Fruit fly (Drosophila melanogaster) whole organism, embryonic: Measurements from ENCODE around the gene CG3505.

Experiments used
- ATbp ChIP-seq: fragments of 200-800 bp; sonication (Bioruptor generic); optimal IDR thresholded peaks from 2 replicates; lab custom pipeline; 2017; ENCODE audit warnings: missing biosample characterization, mild to moderate bottlenecking, missing genetic modification characterization, missing genetic modification reagents
- BtbVII ChIP-seq: fragments of 200-800 bp; sonication (Bioruptor generic); optimal IDR thresholded peaks from 3 replicates; lab custom pipeline; 2017; ENCODE audit warnings: missing biosample characterization, mild to moderate bottlenecking, missing genetic modification characterization
- CG12942 ChIP-seq: fragments of 200-800 bp; sonication (Bioruptor generic); optimal IDR thresholded peaks from 3 replicates; lab custom pipeline; 2016; ENCODE audit warnings: missing biosample characterization, missing genetic modification characterization
- CG13775 ChIP-seq: fragments of 200-800 bp; sonication (Bioruptor generic); optimal IDR thresholded peaks from 3 replicates; lab custom pipeline; 2017; ENCODE audit warnings: missing biosample characterization, mild to moderate bottlenecking, missing genetic modification characterization
- CG14014 ChIP-seq: fragments of 200-800 bp; sonication (Bioruptor generic); IDR thresholded peaks from 2 replicates; pipeline ENCODE4 v1.3.6; 2022; ENCODE audit warnings: missing biosample characterization, missing genetic modification characterization
- CG15011 ChIP-seq: fragments of 200-800 bp; sonication (Bioruptor generic); optimal IDR thresholded peaks from 3 replicates; lab custom pipeline; 2018; ENCODE audit warnings: missing biosample characterization, mild to moderate bottlenecking, missing genetic modification characterization
- CG17361 ChIP-seq: fragments of 200-800 bp; sonication (Bioruptor generic); IDR thresholded peaks from 3 replicates; pipeline ENCODE4 v1.3.6; 2022; ENCODE audit warnings: missing biosample characterization, missing genetic modification characterization
- CG18764 ChIP-seq: fragments of 200-800 bp; sonication (Bioruptor generic); optimal IDR thresholded peaks from 3 replicates; lab custom pipeline; 2016; ENCODE audit warnings: missing biosample characterization, missing genetic modification characterization
- CG2202 ChIP-seq: fragments of 200-800 bp; sonication (Bioruptor generic); optimal IDR thresholded peaks from 2 replicates; lab custom pipeline; 2018; ENCODE audit warnings: missing biosample characterization, mild to moderate bottlenecking, missing genetic modification characterization
- CG2678 ChIP-seq: fragments of 200-800 bp; sonication (Bioruptor generic); optimal IDR thresholded peaks from 3 replicates; lab custom pipeline; 2019; ENCODE audit warnings: missing biosample characterization, mild to moderate bottlenecking, missing genetic modification characterization, moderate library complexity
- CG34376 ChIP-seq: fragments of 200-800 bp; sonication (Bioruptor generic); optimal IDR thresholded peaks from 2 replicates; lab custom pipeline; 2018; ENCODE audit warnings: missing biosample characterization, mild to moderate bottlenecking, missing genetic modification characterization
- CG4328 ChIP-seq: fragments of 200-800 bp; sonication (Bioruptor generic); optimal IDR thresholded peaks from 3 replicates; lab custom pipeline; 2017; ENCODE audit warnings: missing biosample characterization, missing genetic modification reagents, missing genetic modification characterization
- CG4360 ChIP-seq: fragments of 200-800 bp; sonication (Bioruptor generic); IDR thresholded peaks from 2 replicates; pipeline ENCODE4 v1.3.6; 2022; ENCODE audit warnings: missing biosample characterization, missing genetic modification characterization
- CG6813 ChIP-seq: fragments of 200-800 bp; sonication (Bioruptor generic); optimal IDR thresholded peaks from 2 replicates; lab custom pipeline; 2017; ENCODE audit warnings: missing biosample characterization, missing genetic modification characterization, mild to moderate bottlenecking, moderate library complexity, missing genetic modification reagents
- Chrac-16 ChIP-seq: fragments of 200-800 bp; sonication (Bioruptor generic); optimal IDR thresholded peaks from 3 replicates; lab custom pipeline; 2016; ENCODE audit warnings: missing biosample characterization, missing genetic modification characterization
- Eip74EF ChIP-seq, 2 experiments: fragments of 200-800 bp in 1 of 2; fragments of >200 bp in 1 of 2; sonication (Bioruptor generic) in 1 of 2; optimal IDR thresholded peaks; 2 replicates each; lab custom pipeline; 2017 to 2019; ENCODE audit warnings: missing biosample characterization in 2 of 2, missing genetic modification characterization in 2 of 2, mild to moderate bottlenecking in 1 of 2, moderate library complexity in 1 of 2
- Elba2 ChIP-seq: fragments of 200-800 bp; sonication (Bioruptor generic); optimal IDR thresholded peaks from 3 replicates; lab custom pipeline; 2016; ENCODE audit warnings: missing biosample characterization, missing genetic modification characterization
- HHEX ChIP-seq: fragments of 200-800 bp; sonication (Bioruptor generic); optimal IDR thresholded peaks from 3 replicates; lab custom pipeline; 2017; ENCODE audit warnings: missing biosample characterization, mild to moderate bottlenecking, missing genetic modification characterization, missing genetic modification reagents
- Hmx ChIP-seq: fragments of 200-800 bp; sonication (Bioruptor generic); optimal IDR thresholded peaks from 2 replicates; lab custom pipeline; 2016; ENCODE audit warnings: missing biosample characterization, missing genetic modification characterization
- Jarid2 ChIP-seq: fragments of 200-800 bp; sonication (Bioruptor generic); optimal IDR thresholded peaks from 3 replicates; lab custom pipeline; 2017; ENCODE audit warnings: mild to moderate bottlenecking, missing biosample characterization, missing genetic modification reagents, missing genetic modification characterization
- Lpt ChIP-seq: fragments of >200 bp; optimal IDR thresholded peaks from 2 replicates; lab custom pipeline; 2018; ENCODE audit warnings: missing biosample characterization, missing genetic modification characterization
- Med ChIP-seq: fragments of 200-800 bp; sonication (Bioruptor generic); peaks from one replicate; lab custom pipeline; 2016; ENCODE audit warnings: missing biosample characterization, missing genetic modification characterization, mild to moderate bottlenecking, inconsistent platforms, moderate library complexity
- Meics ChIP-seq: fragments of 200-800 bp; sonication (Bioruptor generic); optimal IDR thresholded peaks from 2 replicates; lab custom pipeline; 2017; ENCODE audit warnings: missing biosample characterization, mild to moderate bottlenecking, missing genetic modification characterization
- Nf-YA ChIP-seq: fragments of 200-800 bp; sonication (Bioruptor generic); IDR thresholded peaks from 2 replicates; pipeline ENCODE4 v1.3.6; 2022; ENCODE audit warnings: missing biosample characterization, missing genetic modification characterization
- Sry-β ChIP-seq: fragments of 200-800 bp; sonication (Bioruptor generic); optimal IDR thresholded peaks from 2 replicates; lab custom pipeline; 2018; ENCODE audit warnings: missing biosample characterization, mild to moderate bottlenecking, missing genetic modification characterization, moderate library complexity
- TFAM ChIP-seq: fragments of 200-800 bp; sonication (Bioruptor generic); optimal IDR thresholded peaks from 2 replicates; lab custom pipeline; 2017; ENCODE audit warnings: missing biosample characterization, missing genetic modification characterization, inconsistent platforms
- Xrp1 ChIP-seq: fragments of 200-800 bp; sonication (Bioruptor generic); IDR thresholded peaks from 2 replicates; pipeline ENCODE4 v1.3.6; 2022; ENCODE audit warnings: missing biosample characterization, missing genetic modification characterization
- aop ChIP-seq: fragments of 200-800 bp; sonication (Bioruptor generic); IDR thresholded peaks from 2 replicates; pipeline ENCODE4 v1.3.6; 2022; ENCODE audit warnings: missing biosample characterization, missing genetic modification characterization
- ara ChIP-seq: fragments of 200-800 bp; sonication (Bioruptor generic); IDR thresholded peaks from 2 replicates; pipeline ENCODE4 v1.3.6; 2022; ENCODE audit warnings: missing biosample characterization, missing genetic modification characterization
- bab2 ChIP-seq: fragments of 200-800 bp; sonication (Bioruptor generic); optimal IDR thresholded peaks from 2 replicates; lab custom pipeline; 2016; ENCODE audit warnings: missing biosample characterization, missing genetic modification characterization
- ems ChIP-seq: fragments of 200-800 bp; sonication (Bioruptor generic); optimal IDR thresholded peaks from 3 replicates; lab custom pipeline; 2016; ENCODE audit warnings: missing biosample characterization, missing genetic modification characterization
- fd96Cb ChIP-seq: fragments of 200-800 bp; sonication (Bioruptor generic); optimal IDR thresholded peaks from 2 replicates; lab custom pipeline; 2018; ENCODE audit warnings: missing biosample characterization, mild to moderate bottlenecking, missing genetic modification characterization, moderate library complexity
- gcm2 ChIP-seq: fragments of 200-800 bp; sonication (Bioruptor generic); optimal IDR thresholded peaks from 2 replicates; lab custom pipeline; 2016; ENCODE audit warnings: missing biosample characterization, missing genetic modification characterization
- gro ChIP-seq: fragments of 200-800 bp; sonication (Bioruptor generic); optimal IDR thresholded peaks from 2 replicates; lab custom pipeline; 2016; ENCODE audit warnings: missing biosample characterization, missing genetic modification characterization
- kni ChIP-seq: fragments of 200-800 bp; sonication (Bioruptor generic); optimal IDR thresholded peaks from 3 replicates; lab custom pipeline; 2017; ENCODE audit warnings: mild to moderate bottlenecking, missing biosample characterization, missing genetic modification reagents, missing genetic modification characterization
- lbe ChIP-seq: fragments of 200-800 bp; sonication (Bioruptor generic); optimal IDR thresholded peaks from 2 replicates; lab custom pipeline; 2016; ENCODE audit warnings: missing biosample characterization, mild to moderate bottlenecking, missing genetic modification characterization
- lov ChIP-seq, 2 experiments: fragments of 200-800 bp in 1 of 2; fragments of >200 bp in 1 of 2; sonication (Bioruptor generic) in 1 of 2; IDR thresholded peaks in 1 of 2; optimal IDR thresholded peaks in 1 of 2; 2 replicates in 1 of 2; 3 replicates in 1 of 2; pipeline versions ENCODE4 v1.3.6 to Lab custom; 2017 to 2022; ENCODE audit warnings: missing biosample characterization in 1 of 2, missing genetic modification characterization in 1 of 2
- nerfin-1 ChIP-seq: fragments of 200-800 bp; sonication (Bioruptor generic); optimal IDR thresholded peaks from 3 replicates; lab custom pipeline; 2019; ENCODE audit warnings: missing biosample characterization, mild to moderate bottlenecking, missing genetic modification characterization, moderate library complexity
- oc ChIP-seq: fragments of 200-800 bp; sonication (Bioruptor generic); optimal IDR thresholded peaks from 2 replicates; lab custom pipeline; 2018; ENCODE audit warnings: missing biosample characterization, mild to moderate bottlenecking, missing genetic modification characterization, moderate library complexity
- otp ChIP-seq: fragments of 200-800 bp; sonication (Bioruptor generic); IDR thresholded peaks from 3 replicates; pipeline ENCODE4, ENCODE4 v1.3.6; 2022; ENCODE audit warnings: missing biosample characterization, missing genetic modification characterization
- pfk ChIP-seq: fragments of 200-800 bp; sonication (Bioruptor generic); optimal IDR thresholded peaks from 2 replicates; lab custom pipeline; 2018; ENCODE audit warnings: missing biosample characterization, mild to moderate bottlenecking, missing genetic modification characterization, moderate library complexity
- run ChIP-seq: fragments of 200-800 bp; sonication (Bioruptor generic); optimal IDR thresholded peaks from 3 replicates; lab custom pipeline; 2018; ENCODE audit warnings: missing biosample characterization, mild to moderate bottlenecking, missing genetic modification characterization
- sc ChIP-seq, 3 experiments: fragments of >200 bp in 2 of 3; fragments of 200-800 bp in 1 of 3; sonication (Bioruptor generic) in 1 of 3; optimal IDR thresholded peaks; 2 replicates in 2 of 3; 3 replicates in 1 of 3; lab custom pipeline; 2017; ENCODE audit warnings: mild to moderate bottlenecking in 1 of 3, missing biosample characterization in 1 of 3, missing genetic modification characterization in 1 of 3, missing genetic modification reagents in 1 of 3
- seq ChIP-seq: fragments of 200-800 bp; sonication (Bioruptor generic); IDR thresholded peaks from 2 replicates; pipeline ENCODE4 v1.3.6; 2022; ENCODE audit warnings: missing biosample characterization, missing genetic modification characterization
- slbo ChIP-seq: fragments of 200-800 bp; sonication (Bioruptor generic); IDR thresholded peaks from 2 replicates; pipeline ENCODE4 v1.3.6; 2022; ENCODE audit warnings: missing biosample characterization, missing genetic modification characterization
- twi ChIP-seq: fragments of 200-800 bp; optimal IDR thresholded peaks from 2 replicates; lab custom pipeline; 2019; ENCODE audit warnings: missing biosample characterization, mild to moderate bottlenecking, missing genetic modification characterization, moderate library complexity
- unc-4 ChIP-seq: fragments of 200-800 bp; sonication (Bioruptor generic); IDR thresholded peaks from 2 replicates; pipeline ENCODE4 v1.3.6; 2022; ENCODE audit warnings: missing biosample characterization, missing genetic modification characterization; ENCODE audit not compliant: partially characterized antibody
- wdn ChIP-seq: fragments of 200-800 bp; sonication (Bioruptor generic); IDR thresholded peaks from 2 replicates; pipeline ENCODE4 v1.3.6; 2022; ENCODE audit warnings: missing biosample characterization, missing genetic modification characterization
- yki ChIP-seq: fragments of >200 bp; optimal IDR thresholded peaks from 3 replicates; lab custom pipeline; 2018

The CG3505 gene

dm6 chr3R:14670840-14671239, 13.6 kb downstream of the CG3505 start (continued):
- TF ChIP-seq Elba2 (GFP tag; lab: Kevin White, UChicago) (no peak), Xrp1 (peak; percentile 77), gcm2 (GFP tag; lab: Kevin White, UChicago) (no peak), Sry-β (GFP tag; lab: Kevin White, UChicago) (peak; percentile 52), wdn (GFP tag; lab: Robert Waterston, UW) (no peak), CG6813 (GFP tag; lab: Kevin White, UChicago) (peak; percentile 91), yki (lab: Kevin White, UChicago) (no peak), kni (GFP tag; lab: Kevin White, UChicago) (peak; percentile 73), Lpt (GFP tag; lab: Kevin White, UChicago) (no peak), TFAM (GFP tag; lab: Kevin White, UChicago) (peak; percentile 49), CG15011 (GFP tag; lab: Kevin White, UChicago) (peak; percentile 68), CG4360 (GFP tag; lab: Robert Waterston, UW) (peak; percentile 40; the same call in 1 of the 2 replicates), run (tag; lab: Kevin White, UChicago) (no peak), CG17361 (GFP tag; lab: Robert Waterston, UW) (no peak; the same call in 2 of the 3 replicates), nerfin-1 (tag; lab: Kevin White, UChicago) (peak; percentile 66), lbe (no peak), HHEX (GFP tag; lab: Kevin White, UChicago) (peak; percentile 47), unc-4 (no peak), bab2 (GFP tag; lab: Kevin White, UChicago) (peak; percentile 10), Jarid2 (peak; percentile 38), ATbp (GFP tag; lab: Kevin White, UChicago) (peak; percentile 62), Med (GFP tag; lab: Kevin White, UChicago) (peak; percentile 75), CG14014 (GFP tag; lab: Robert Waterston, UW) (no peak), oc (tag; lab: Kevin White, UChicago) (no peak), slbo (GFP tag; lab: Robert Waterston, UW) (no peak), CG2202 (tag; lab: Kevin White, UChicago) (peak; percentile 91), BtbVII (GFP tag; lab: Kevin White, UChicago) (peak; percentile 72), Nf-YA (no peak), Meics (GFP tag; lab: Kevin White, UChicago) (no peak), pfk (peak; percentile 24), twi (tag; lab: Kevin White, UChicago) (peak; percentile 46), fd96Cb (tag; lab: Kevin White, UChicago) (peak; percentile 2), CG4328 (GFP tag; lab: Kevin White, UChicago) (peak; percentile 7), Chrac-16 (no peak), CG34376 (no peak), aop (no peak), otp (GFP tag; lab: Robert Waterston, UW) (peak; percentile 32; the same call in 1 of the 3 replicates), Eip74EF (GFP tag; optimal IDR thresholded peaks at IDR 0.05; lab: Kevin White, UChicago) (peak in 1 of 2 experiments; percentile 12), CG13775 (GFP tag; lab: Kevin White, UChicago) (peak; percentile 30), Hmx (GFP tag; lab: Kevin White, UChicago) (no peak), gro (GFP tag; lab: Kevin White, UChicago) (no peak), lov (optimal IDR thresholded peaks at IDR 0.05; lab: Kevin White, UChicago) (no peak), lov (GFP tag; IDR thresholded peaks at IDR 0.05; lab: Robert Waterston, UW) (0 out of 3 replicates have a peak, but pooled peaks have one; percentile 50), CG2678 (tag; lab: Kevin White, UChicago) (no peak), seq (no peak), CG12942 (GFP tag; lab: Kevin White, UChicago) (no peak), sc (optimal IDR thresholded peaks at IDR 0.05; lab: Kevin White, UChicago) (no peak), sc (GFP tag; optimal IDR thresholded peaks at IDR 0.05; lab: Kevin White, UChicago) (peak; percentile 43), ara (GFP tag; lab: Robert Waterston, UW) (peak; percentile 27; the same call in 1 of the 2 replicates), ems (GFP tag; lab: Kevin White, UChicago) (no peak), CG18764 (peak; percentile 6)
